Fruit fly (Drosophila melanogaster) Kc167 (cell line): ENCODE results near the gene Tpi.

ENCODE experiments used
- Myc ChIP-seq: fragments of >200 bp; optimal IDR thresholded peaks from 2 replicates; lab custom pipeline; 2017; ENCODE audit warnings: missing external identifiers
- Sin3A ChIP-seq: fragments of >200 bp; optimal IDR thresholded peaks from 2 replicates; lab custom pipeline; 2018; ENCODE audit warnings: missing external identifiers
- h ChIP-seq: fragments of >200 bp; optimal IDR thresholded peaks from 3 replicates; lab custom pipeline; 2018; ENCODE audit warnings: missing external identifiers
- insv ChIP-seq: fragments of >200 bp; optimal IDR thresholded peaks from 3 replicates; lab custom pipeline; 2018; ENCODE audit warnings: missing external identifiers
- psq ChIP-seq: fragments of >200 bp; optimal IDR thresholded peaks from 2 replicates; lab custom pipeline; 2017; ENCODE audit warnings: missing external identifiers
- ttk ChIP-seq: sonication (Bioruptor generic); optimal IDR thresholded peaks from 2 replicates; lab custom pipeline; 2017; ENCODE audit warnings: missing external identifiers

The Tpi gene

DNA sequence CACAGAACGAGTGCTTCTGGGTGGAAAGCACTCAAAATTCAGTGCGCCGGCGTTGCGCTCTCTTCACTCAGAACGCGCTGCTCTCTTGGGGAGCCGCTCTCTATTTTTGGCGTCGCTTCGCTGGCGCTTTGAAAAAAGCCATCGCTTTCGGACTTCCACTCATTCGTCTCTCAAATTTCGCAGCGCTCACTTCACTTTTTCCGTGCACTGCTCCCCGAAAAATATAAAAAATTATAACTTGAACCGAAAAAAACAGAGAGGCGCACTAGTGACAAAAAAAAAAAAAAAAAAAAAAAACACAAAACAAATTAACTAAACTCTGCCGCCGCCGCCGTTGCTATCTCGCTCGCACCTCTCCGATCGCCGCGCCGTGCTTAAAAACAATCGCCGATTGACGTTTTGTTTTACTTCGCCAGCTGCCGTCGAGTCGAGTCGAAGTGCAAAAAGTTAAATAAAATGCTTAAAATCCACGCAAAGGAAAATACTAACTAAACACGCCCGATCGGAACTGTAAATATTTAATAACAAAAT, 35.0 kb downstream of the Tpi start:
- no peak for TF ChIP-seq psq (lab: Kevin White, UChicago)
- no peak for TF ChIP-seq ttk (lab: Kevin White, UChicago)
- no peak for TF ChIP-seq insv
- TF ChIP-seq Sin3A (lab: Kevin White, UChicago) = no peak
- TF ChIP-seq Myc (lab: Kevin White, UChicago) = no peak
- no peak for TF ChIP-seq h (lab: Kevin White, UChicago)

DNA sequence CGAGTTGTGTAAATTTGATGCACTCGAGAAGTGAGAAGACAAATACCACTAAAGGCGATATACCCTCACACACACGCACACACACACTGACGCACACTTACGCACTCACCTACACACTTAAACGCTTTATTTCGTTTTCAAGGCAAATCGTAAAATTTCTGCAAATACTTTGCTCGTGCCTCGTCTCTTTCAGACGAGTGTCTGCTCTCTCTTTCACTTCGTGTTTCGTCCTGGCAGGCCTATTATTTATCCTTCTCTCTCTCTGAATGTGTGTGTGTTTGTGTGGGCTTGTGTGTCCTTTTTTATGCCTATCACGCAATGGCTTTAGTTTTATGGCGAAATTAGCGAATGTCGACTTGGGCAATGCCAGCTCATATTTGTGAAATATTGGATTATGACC, 36.2 kb downstream of the Tpi start:
- no peak for TF ChIP-seq Sin3A (lab: Kevin White, UChicago)
- TF ChIP-seq ttk (lab: Kevin White, UChicago) = no peak
- no peak for TF ChIP-seq h (lab: Kevin White, UChicago)
- no peak for TF ChIP-seq insv
- TF ChIP-seq psq (lab: Kevin White, UChicago) = no peak
- TF ChIP-seq Myc (lab: Kevin White, UChicago) = no peak

- TF ChIP-seq ttk (lab: Kevin White, UChicago) (no peak), h (lab: Kevin White, UChicago) (no peak), psq (lab: Kevin White, UChicago) (no peak), Myc (lab: Kevin White, UChicago) (no peak), insv (no peak), Sin3A (lab: Kevin White, UChicago) (no peak)
Observed at dm6 chr3R:30095855-30096254, 38.5 kb downstream of the Tpi start.

DNA sequence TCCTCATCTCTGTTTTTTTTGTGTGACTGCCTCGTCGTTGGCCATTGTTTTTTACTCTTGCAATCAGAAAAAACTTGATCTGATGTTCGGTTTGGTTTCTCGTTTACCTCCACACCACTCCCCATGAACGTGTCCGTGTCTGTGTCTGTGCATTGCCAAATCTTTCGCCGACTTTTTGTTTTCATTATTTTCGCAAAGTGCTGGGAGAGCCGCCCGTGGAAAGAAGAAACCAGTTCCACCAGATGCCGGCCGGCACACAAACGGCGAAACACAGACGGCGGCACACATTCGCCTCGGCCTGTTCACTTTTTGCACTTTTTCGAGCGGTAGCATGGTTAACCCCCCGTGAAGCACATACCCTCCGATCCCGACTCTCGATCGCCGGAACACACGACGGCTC, 39.0 kb downstream of the Tpi start:
- TF ChIP-seq ttk (lab: Kevin White, UChicago) (no peak), insv (no peak), psq (lab: Kevin White, UChicago) (no peak), Myc (lab: Kevin White, UChicago) (no peak), h (lab: Kevin White, UChicago) (no peak), Sin3A (lab: Kevin White, UChicago) (no peak)

- TF ChIP-seq Myc (lab: Kevin White, UChicago) (no peak), ttk (lab: Kevin White, UChicago) (no peak), Sin3A (lab: Kevin White, UChicago) (no peak), h (lab: Kevin White, UChicago) (no peak), psq (lab: Kevin White, UChicago) (no peak), insv (no peak)
Observed at dm6 chr3R:30092700-30093044, 41.7 kb downstream of the Tpi start.

- TF ChIP-seq h (lab: Kevin White, UChicago) = no peak
- TF ChIP-seq psq (lab: Kevin White, UChicago) = no peak
- no peak for TF ChIP-seq insv
- TF ChIP-seq ttk (lab: Kevin White, UChicago) = no peak
- TF ChIP-seq Sin3A (lab: Kevin White, UChicago) = no peak
- no peak for TF ChIP-seq Myc (lab: Kevin White, UChicago)
Observed at dm6 chr3R:30091795-30092699, 42.4 kb downstream of the Tpi start.

dm6 chr3R:30090261-30091006, 44.0 kb downstream of the Tpi start:
- TF ChIP-seq insv (no peak), Sin3A (lab: Kevin White, UChicago) (no peak), h (lab: Kevin White, UChicago) (no peak)

DNA sequence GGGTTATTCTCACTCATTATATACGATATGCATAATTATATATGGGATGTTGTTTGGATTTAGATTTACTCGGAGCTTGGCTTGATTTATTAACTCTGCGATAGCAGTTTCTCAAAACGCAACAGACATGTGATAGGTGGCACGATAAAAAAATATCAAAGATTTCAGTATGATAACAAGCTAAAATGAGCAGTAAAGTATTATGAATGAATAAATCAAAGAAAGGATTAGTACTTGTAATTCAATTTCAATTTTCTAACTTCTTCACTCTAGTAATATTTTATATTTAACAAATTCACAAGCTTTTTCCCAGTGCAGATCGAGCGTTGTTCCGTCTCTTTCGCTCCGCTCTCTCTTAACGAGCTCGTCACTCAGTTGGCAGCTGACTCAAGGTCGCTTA, 50.3 kb downstream of the Tpi start:
- no peak for TF ChIP-seq Myc (lab: Kevin White, UChicago)

DNA sequence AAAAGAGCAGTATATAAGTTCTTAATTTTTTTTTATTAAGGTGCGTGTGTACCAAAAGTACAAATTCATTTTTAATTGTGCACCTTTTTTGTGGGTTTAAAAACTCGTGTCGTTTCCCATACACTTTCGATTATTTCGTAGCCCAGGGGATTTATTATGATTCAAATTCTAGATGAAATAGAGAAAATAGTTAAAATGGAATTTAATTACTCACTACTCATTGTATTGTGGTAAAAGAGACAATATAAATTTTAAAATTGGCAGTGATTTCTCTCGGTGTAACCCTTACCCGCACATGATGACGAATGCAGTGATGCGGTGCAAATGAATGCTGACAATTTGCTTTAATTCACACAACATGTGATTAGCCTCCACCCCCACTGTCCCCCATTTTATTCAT, 51.2 kb downstream of the Tpi start:
- TF ChIP-seq ttk (lab: Kevin White, UChicago) (no peak), Myc (lab: Kevin White, UChicago) (no peak)
